Worm (Caenorhabditis elegans) whole organism, early embryonic: ENCODE data around the gene T14G12.11.

Experiments used
- B0310.2 ChIP-seq: sonication (generic microtip); optimal IDR thresholded peaks from 2 replicates; lab custom pipeline; 2016; ENCODE audit warnings: mild to moderate bottlenecking, missing genetic modification characterization, missing compliant biosample characterization
- F13C5.2 ChIP-seq: sonication (generic microtip); optimal IDR thresholded peaks from 2 replicates; lab custom pipeline; 2017; ENCODE audit warnings: mild to moderate bottlenecking, missing genetic modification characterization, inconsistent platforms, missing compliant biosample characterization
- aly-1 ChIP-seq: sonication (generic microtip); optimal IDR thresholded peaks from 2 replicates; lab custom pipeline; 2016; ENCODE audit warnings: missing genetic modification characterization, missing compliant biosample characterization
- ama-1 ChIP-seq: fragments of 150-350 bp; optimal IDR thresholded peaks from 2 replicates; lab custom pipeline; 2014
- ceh-13 ChIP-seq: fragments of 200-800 bp; sonication (Bioruptor generic); optimal IDR thresholded peaks from 2 replicates; lab custom pipeline; 2018; ENCODE audit warnings: mild to moderate bottlenecking, missing genetic modification characterization, missing compliant biosample characterization
- ceh-36 ChIP-seq: sonication (generic microtip); optimal IDR thresholded peaks from 2 replicates; lab custom pipeline; 2016; ENCODE audit warnings: missing genetic modification characterization, inconsistent platforms, missing compliant biosample characterization
- ets-7 ChIP-seq: sonication (generic microtip); optimal IDR thresholded peaks from 2 replicates; lab custom pipeline; 2016; ENCODE audit warnings: missing genotype, missing genetic modification characterization, missing compliant biosample characterization
- flt-1 ChIP-seq: fragments of 200-800 bp; sonication (Bioruptor generic); IDR thresholded peaks from 2 replicates; pipeline ENCODE4 v1.3.6; 2022; ENCODE audit warnings: missing genetic modification characterization, missing compliant biosample characterization
- hmbx-1 ChIP-seq: sonication (generic microtip); optimal IDR thresholded peaks from 2 replicates; lab custom pipeline; 2016; ENCODE audit warnings: mild to moderate bottlenecking, missing genetic modification characterization, missing compliant biosample characterization
- hmg-4 ChIP-seq: fragments of 200-800 bp; sonication (Bioruptor generic); optimal IDR thresholded peaks from 2 replicates; lab custom pipeline; 2018; ENCODE audit warnings: mild to moderate bottlenecking, missing genetic modification characterization, missing compliant biosample characterization
- hnd-1 ChIP-seq: sonication (generic microtip); optimal IDR thresholded peaks from 2 replicates; lab custom pipeline; 2016; ENCODE audit warnings: missing genetic modification characterization, missing compliant biosample characterization
- pes-1 ChIP-seq: fragments of 200-800 bp; sonication (Bioruptor generic); IDR thresholded peaks from 2 replicates; pipeline ENCODE4 v1.3.6; 2022; ENCODE audit warnings: missing genetic modification reagents, missing genetic modification characterization, missing compliant biosample characterization
- scrt-1 ChIP-seq: fragments of 200-800 bp; sonication (Bioruptor generic); IDR thresholded peaks from 2 replicates; pipeline ENCODE4 v1.3.6; 2022; ENCODE audit warnings: missing genetic modification characterization, missing compliant biosample characterization
- sea-1 ChIP-seq: fragments of 200-800 bp; sonication (Bioruptor generic); conservative IDR thresholded peaks from 2 replicates; pipeline ENCODE4 v1.3.6; 2022; ENCODE audit warnings: missing genetic modification characterization, missing compliant biosample characterization
- tbx-11 ChIP-seq: fragments of 200-800 bp; sonication (Bioruptor generic); IDR thresholded peaks from 2 replicates; pipeline ENCODE4 v1.3.6; 2022; ENCODE audit warnings: missing genetic modification characterization, missing compliant biosample characterization
- tbx-37 ChIP-seq: fragments of 200-800 bp; sonication (Bioruptor generic); conservative IDR thresholded peaks from 2 replicates; pipeline ENCODE4 v1.3.6; 2022; ENCODE audit warnings: missing genetic modification reagents, missing genetic modification characterization, missing compliant biosample characterization
- tra-4 ChIP-seq: sonication (generic microtip); optimal IDR thresholded peaks from 2 replicates; lab custom pipeline; 2017; ENCODE audit warnings: missing genetic modification characterization, missing compliant biosample characterization

T14G12.11 gene

ce11 chrX:3762410-3762809, at the start of gene T14G12.11:
T14G12.11 (minus strand) TSS chrX:3762547.
- TF ChIP-seq tbx-37 (GFP tag; lab: Robert Waterston, UW) (no peak), B0310.2 (tag; lab: Kevin White, UChicago) (no peak), hnd-1 (no peak), flt-1 (no peak)

ce11 chrX:3807166-3807565, 44.8 kb upstream of the T14G12.11 start, which contains the start of gene F35A5.1:
F35A5.1 (plus strand) TSS chrX:3807466.
- TF ChIP-seq scrt-1 (GFP tag; lab: Robert Waterston, UW): no peak
- no peak for TF ChIP-seq tbx-37 (GFP tag; lab: Robert Waterston, UW)
- no peak for TF ChIP-seq hnd-1
- TF ChIP-seq B0310.2 (tag; lab: Kevin White, UChicago): no peak
- TF ChIP-seq hmg-4 (GFP tag; lab: Kevin White, UChicago): no peak
- no peak for TF ChIP-seq pes-1
- TF ChIP-seq tra-4 (tag; lab: Kevin White, UChicago): no peak
- no peak for TF ChIP-seq sea-1 (GFP tag; lab: Robert Waterston, UW)

ce11 chrX:3804837-3805236, 42.5 kb upstream of the T14G12.11 start, which contains the start of gene F35A5.2:
F35A5.2 (plus strand) TSS chrX:3805137.
- TF ChIP-seq ceh-13 (GFP tag; lab: Kevin White, UChicago) (no peak), flt-1 (no peak), pes-1 (no peak), tbx-11 (GFP tag; lab: Robert Waterston, UW) (no peak), F13C5.2 (tag; lab: Kevin White, UChicago) (no peak), B0310.2 (tag; lab: Kevin White, UChicago) (no peak), tbx-37 (GFP tag; lab: Robert Waterston, UW) (no peak), hmbx-1 (tag; lab: Kevin White, UChicago) (no peak), ceh-36 (tag; lab: Kevin White, UChicago) (no peak), ama-1 (no peak), aly-1 (tag; lab: Kevin White, UChicago) (no peak), hmg-4 (GFP tag; lab: Kevin White, UChicago) (no peak), hnd-1 (no peak)

DNA sequence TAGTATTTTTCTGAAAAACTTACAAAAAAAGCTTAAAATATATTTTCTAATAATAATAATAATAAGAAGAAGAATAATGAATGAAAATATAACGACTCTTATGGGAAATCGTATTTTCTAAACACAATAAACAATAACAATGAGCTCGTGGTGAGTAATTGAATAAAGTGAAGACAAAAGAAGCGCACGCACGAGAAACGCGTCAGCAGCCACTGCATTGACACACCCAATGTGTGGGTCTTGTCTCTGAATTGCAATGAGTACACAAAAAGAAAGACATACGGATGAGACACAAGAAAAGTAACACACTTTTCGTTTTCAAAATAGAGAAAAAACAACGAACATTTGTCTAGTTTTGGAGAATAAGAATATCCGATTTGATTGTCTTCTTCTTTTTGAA, 41.0 kb upstream of the T14G12.11 start, which contains the start of gene F35A5.8:
F35A5.8 (minus strand) TSS at position 151 of the 400 bp plus-strand sequence.
- peak; percentile 65 for TF ChIP-seq F13C5.2 (tag; lab: Kevin White, UChicago)
- TF ChIP-seq tbx-11 (GFP tag; lab: Robert Waterston, UW): peak; percentile 62; the same call in 1 of the 2 replicates
- no peak for TF ChIP-seq aly-1 (tag; lab: Kevin White, UChicago)
- TF ChIP-seq pes-1: no peak
- 0 out of 2 replicates have a peak, but pooled peaks have one; percentile 16 for TF ChIP-seq tbx-37 (GFP tag; lab: Robert Waterston, UW)
- no peak for TF ChIP-seq hmg-4 (GFP tag; lab: Kevin White, UChicago)

DNA sequence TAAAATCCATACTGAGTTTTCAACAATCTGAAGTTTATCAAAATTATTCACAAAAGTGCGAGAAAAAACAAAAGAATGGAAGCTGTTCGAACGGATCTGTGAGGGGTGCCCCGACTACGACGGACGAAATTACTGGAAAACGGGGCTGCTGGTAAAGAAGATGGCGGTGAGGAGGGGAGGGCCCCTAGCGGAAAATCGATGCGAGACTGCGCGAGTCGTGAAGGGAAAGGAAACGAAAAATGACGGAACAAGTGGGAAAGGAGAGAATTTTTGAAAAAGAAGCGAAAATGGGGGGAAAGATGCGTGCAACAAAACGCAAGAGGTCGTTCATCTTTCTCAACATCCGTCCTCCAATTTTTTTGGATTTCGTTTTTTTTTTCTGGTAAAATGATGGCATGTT, 40.4 kb upstream of the T14G12.11 start:
- TF ChIP-seq hmbx-1 (tag; lab: Kevin White, UChicago): no peak
- TF ChIP-seq ama-1: no peak
- TF ChIP-seq scrt-1 (GFP tag; lab: Robert Waterston, UW): no peak
- TF ChIP-seq ceh-13 (GFP tag; lab: Kevin White, UChicago): no peak
- no peak for TF ChIP-seq B0310.2 (tag; lab: Kevin White, UChicago)

DNA sequence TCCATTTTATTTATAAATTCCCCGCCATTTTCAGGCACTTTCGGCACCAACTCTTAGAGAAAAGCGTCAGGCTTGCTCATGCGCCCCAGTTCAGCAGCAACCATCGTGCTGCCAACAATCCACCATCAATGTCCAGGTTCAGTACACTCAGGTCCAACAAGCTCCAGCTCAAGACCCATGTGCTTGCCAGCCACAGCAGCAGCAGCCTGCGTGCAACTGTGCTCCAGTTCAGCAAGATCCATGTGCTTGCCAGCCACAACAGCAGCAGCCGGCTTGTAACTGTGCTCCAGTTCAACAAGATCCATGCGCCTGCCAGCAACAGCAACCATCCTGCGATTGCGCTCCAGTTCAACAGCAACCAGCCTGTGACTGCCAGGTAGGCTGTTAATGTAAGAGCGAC, 35.9 kb upstream of the T14G12.11 start:
- no peak for TF ChIP-seq B0310.2 (tag; lab: Kevin White, UChicago)
- no peak for TF ChIP-seq hmbx-1 (tag; lab: Kevin White, UChicago)
- no peak for TF ChIP-seq ama-1
- no peak for TF ChIP-seq tbx-11 (GFP tag; lab: Robert Waterston, UW)
- TF ChIP-seq flt-1: no peak
- TF ChIP-seq F13C5.2 (tag; lab: Kevin White, UChicago): no peak
- TF ChIP-seq sea-1 (GFP tag; lab: Robert Waterston, UW): no peak
- TF ChIP-seq pes-1: no peak
- TF ChIP-seq hmg-4 (GFP tag; lab: Kevin White, UChicago): no peak
- no peak for TF ChIP-seq scrt-1 (GFP tag; lab: Robert Waterston, UW)
- no peak for TF ChIP-seq ceh-36 (tag; lab: Kevin White, UChicago)
- no peak for TF ChIP-seq hnd-1
- no peak for TF ChIP-seq ceh-13 (GFP tag; lab: Kevin White, UChicago)
- no peak for TF ChIP-seq ets-7
- TF ChIP-seq aly-1 (tag; lab: Kevin White, UChicago): no peak
- TF ChIP-seq tra-4 (tag; lab: Kevin White, UChicago): no peak
- TF ChIP-seq tbx-37 (GFP tag; lab: Robert Waterston, UW): no peak

- TF ChIP-seq tra-4 (tag; lab: Kevin White, UChicago): no peak
- TF ChIP-seq sea-1 (GFP tag; lab: Robert Waterston, UW): no peak
- TF ChIP-seq ceh-36 (tag; lab: Kevin White, UChicago): no peak
- no peak for TF ChIP-seq hnd-1
- no peak for TF ChIP-seq B0310.2 (tag; lab: Kevin White, UChicago)
- TF ChIP-seq hmg-4 (GFP tag; lab: Kevin White, UChicago): no peak
- no peak for TF ChIP-seq aly-1 (tag; lab: Kevin White, UChicago)
- no peak for TF ChIP-seq F13C5.2 (tag; lab: Kevin White, UChicago)
- no peak for TF ChIP-seq ama-1
- no peak for TF ChIP-seq tbx-37 (GFP tag; lab: Robert Waterston, UW)
- no peak for TF ChIP-seq tbx-11 (GFP tag; lab: Robert Waterston, UW)
Observed at ce11 chrX:3797882-3798281, 35.5 kb upstream of the T14G12.11 start, which contains the start of gene abu-10. abu-10 (plus strand) TSS chrX:3798182.

- TF ChIP-seq tbx-37 (GFP tag; lab: Robert Waterston, UW) (no peak), ets-7 (no peak), hmg-4 (GFP tag; lab: Kevin White, UChicago) (no peak), hmbx-1 (tag; lab: Kevin White, UChicago) (no peak), tbx-11 (GFP tag; lab: Robert Waterston, UW) (no peak), sea-1 (GFP tag; lab: Robert Waterston, UW) (no peak), flt-1 (no peak), F13C5.2 (tag; lab: Kevin White, UChicago) (no peak), ceh-13 (GFP tag; lab: Kevin White, UChicago) (no peak), ceh-36 (tag; lab: Kevin White, UChicago) (no peak), scrt-1 (GFP tag; lab: Robert Waterston, UW) (no peak), ama-1 (no peak), pes-1 (no peak), B0310.2 (tag; lab: Kevin White, UChicago) (no peak), hnd-1 (no peak), tra-4 (tag; lab: Kevin White, UChicago) (no peak), aly-1 (tag; lab: Kevin White, UChicago) (no peak)
Observed at ce11 chrX:3795642-3796041, 33.3 kb upstream of the T14G12.11 start, which contains the start of gene F35A5.5. F35A5.5 (minus strand) TSS chrX:3795742.
